Fruit fly (Drosophila melanogaster): Measurements from ENCODE around the gene CG17078.
A peak's percentile ranks its signal among the peaks of the same experiment; 100 is the strongest.

CG17078 gene

DNA sequence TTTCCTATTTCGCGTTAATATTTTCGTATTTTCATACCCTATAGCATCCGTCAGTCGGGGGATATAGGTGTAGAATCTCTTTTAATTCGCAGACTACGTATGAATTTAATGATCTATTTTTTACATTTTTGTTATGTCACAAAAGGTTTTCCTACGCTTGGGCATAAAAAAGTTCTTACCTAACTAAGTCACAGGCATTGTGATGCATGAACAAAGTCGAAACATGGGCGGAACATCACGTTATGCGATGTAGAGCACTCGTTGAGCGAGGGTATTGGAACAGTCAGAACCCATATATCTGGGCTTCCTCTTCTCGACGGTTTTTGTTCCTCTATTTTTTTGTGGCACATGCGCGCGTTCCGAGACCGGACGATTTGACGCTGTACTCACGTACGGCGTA lies 31.1 kb upstream of the CG17078 start (continued):
- TF ChIP-seq shn (GFP tag; optimal IDR thresholded peaks at IDR 0.05): peak; percentile 26
- TF ChIP-seq CG3065 (GFP tag; optimal IDR thresholded peaks at IDR 0.05): no peak
- TF ChIP-seq CG13894 (tag; optimal IDR thresholded peaks at IDR 0.05): peak; percentile 21
- TF ChIP-seq Sry-δ (GFP tag; optimal IDR thresholded peaks at IDR 0.05): no peak
- peak; percentile 27; the same call in 2 of the 3 replicates for TF ChIP-seq dysf (GFP tag; IDR thresholded peaks at IDR 0.05)
- peak; percentile 1 to 22 for TF ChIP-seq Pdp1 (GFP tag; optimal IDR thresholded peaks at IDR 0.05)
- TF ChIP-seq CG18599 (GFP tag; optimal IDR thresholded peaks at IDR 0.05): peak; percentile 37
- no peak for TF ChIP-seq C15 (GFP tag; IDR thresholded peaks at IDR 0.05)
- TF ChIP-seq vvl (GFP tag; IDR thresholded peaks at IDR 0.05): peak; percentile 12; the same call in 1 of the 2 replicates
- peak; percentile 13 for TF ChIP-seq gro (GFP tag; optimal IDR thresholded peaks at IDR 0.05)
- no peak for TF ChIP-seq scrt (GFP tag; optimal IDR thresholded peaks at IDR 0.05)
- no peak for TF ChIP-seq CG14710 (tag; optimal IDR thresholded peaks at IDR 0.05)
- TF ChIP-seq fu2 (GFP tag; optimal IDR thresholded peaks at IDR 0.05): no peak
- no peak for TF ChIP-seq Fer3 (tag; optimal IDR thresholded peaks at IDR 0.05)
- TF ChIP-seq lmd (GFP tag; IDR thresholded peaks at IDR 0.05): peak; percentile 54
- peak; percentile 29; the same call in 1 of the 2 replicates for TF ChIP-seq CG9932 (GFP tag; IDR thresholded peaks at IDR 0.05)
- TF ChIP-seq Med (GFP tag): peak; percentile 80
- no peak for TF ChIP-seq CG33557 (GFP tag; optimal IDR thresholded peaks at IDR 0.05)
- TF ChIP-seq lilli (GFP tag; optimal IDR thresholded peaks at IDR 0.05): peak; percentile 36
- peak; percentile 18 for TF ChIP-seq HLH54F (GFP tag; optimal IDR thresholded peaks at IDR 0.05)
- no peak for TF ChIP-seq stwl (tag; optimal IDR thresholded peaks at IDR 0.05)
- TF ChIP-seq D19B (GFP tag; optimal IDR thresholded peaks at IDR 0.05): peak; percentile 89
- TF ChIP-seq CG15479 (GFP tag; optimal IDR thresholded peaks at IDR 0.05): no peak
- TF ChIP-seq E2f1 (GFP tag; IDR thresholded peaks at IDR 0.05): peak; percentile 10; the same call in 1 of the 2 replicates
- TF ChIP-seq Hr51 (GFP tag; optimal IDR thresholded peaks at IDR 0.05): peak in 1 of 2 experiments; percentile 14
- no peak for TF ChIP-seq crol (GFP tag; IDR thresholded peaks at IDR 0.05)
- TF ChIP-seq pnt (GFP tag; optimal IDR thresholded peaks at IDR 0.05): no peak
- TF ChIP-seq Fer1 (GFP tag; optimal IDR thresholded peaks at IDR 0.05): no peak
- 0 out of 2 replicates have a peak, but pooled peaks have one; percentile 13 for TF ChIP-seq CG6272 (GFP tag; IDR thresholded peaks at IDR 0.05)
- peak; percentile 7 for TF ChIP-seq CoRest (tag; optimal IDR thresholded peaks at IDR 0.05)
- peak; percentile 29 for TF ChIP-seq CG7786 (GFP tag; optimal IDR thresholded peaks at IDR 0.05)
- no peak for TF ChIP-seq gt (GFP tag; IDR thresholded peaks at IDR 0.05)
- peak; percentile 9 for TF ChIP-seq Xbp1 (GFP tag; optimal IDR thresholded peaks at IDR 0.05)
- TF ChIP-seq sens (GFP tag): peak; percentile 62
- no peak for TF ChIP-seq CkIIα-i1 (GFP tag; IDR thresholded peaks at IDR 0.05)
- no peak for TF ChIP-seq pita (GFP tag; optimal IDR thresholded peaks at IDR 0.05)
- TF ChIP-seq GATAe (GFP tag; conservative IDR thresholded peaks at IDR 0.05): no peak
- no peak for TF ChIP-seq Adf1 (GFP tag; IDR thresholded peaks at IDR 0.05)
- no peak for TF ChIP-seq CG10431 (GFP tag; optimal IDR thresholded peaks at IDR 0.05)
- TF ChIP-seq rib (GFP tag; IDR thresholded peaks at IDR 0.05): no peak
- TF ChIP-seq disco-r (GFP tag; optimal IDR thresholded peaks at IDR 0.05): no peak
- TF ChIP-seq tna (GFP tag; IDR thresholded peaks at IDR 0.05; ENCODE audit: partially characterized antibody): no peak
- no peak for TF ChIP-seq zen2 (GFP tag; IDR thresholded peaks at IDR 0.05; ENCODE audit: partially characterized antibody)
- TF ChIP-seq ewg (GFP tag; optimal IDR thresholded peaks at IDR 0.05): peak; percentile 6
- no peak for TF ChIP-seq sug (tag; optimal IDR thresholded peaks at IDR 0.05)
- TF ChIP-seq Taf1 (GFP tag; IDR thresholded peaks at IDR 0.05): no peak
- TF ChIP-seq CG12236 (GFP tag; optimal IDR thresholded peaks at IDR 0.05): no peak
- TF ChIP-seq HHEX (GFP tag; optimal IDR thresholded peaks at IDR 0.05): no peak
- no peak for TF ChIP-seq grn (GFP tag; optimal IDR thresholded peaks at IDR 0.05)
- TF ChIP-seq hbn (GFP tag; IDR thresholded peaks at IDR 0.05; ENCODE audit: partially characterized antibody): no peak
- TF ChIP-seq B-H1 (GFP tag; IDR thresholded peaks at IDR 0.05): no peak
- TF ChIP-seq br (optimal IDR thresholded peaks at IDR 0.05): no peak
